Worm (Caenorhabditis elegans): ENCODE measurements around the gene R07G3.7.

ce11 chrII:7636941-7637340, 23.4 kb upstream of the R07G3.7 start:
- TF ChIP-seq ceh-13 (GFP tag; optimal IDR thresholded peaks at IDR 0.05) (no peak), pes-1 (GFP tag; IDR thresholded peaks at IDR 0.05) (no peak), tra-4 (tag; optimal IDR thresholded peaks at IDR 0.05) (no peak), ama-1 (optimal IDR thresholded peaks at IDR 0.05) (no peak), aly-1 (tag; optimal IDR thresholded peaks at IDR 0.05) (no peak), hmg-4 (GFP tag; optimal IDR thresholded peaks at IDR 0.05) (no peak), sea-1 (GFP tag; conservative IDR thresholded peaks at IDR 0.05) (no peak), hnd-1 (tag; optimal IDR thresholded peaks at IDR 0.05) (no peak), hmbx-1 (tag; optimal IDR thresholded peaks at IDR 0.05) (no peak), F13C5.2 (tag; optimal IDR thresholded peaks at IDR 0.05) (no peak), scrt-1 (GFP tag; IDR thresholded peaks at IDR 0.05) (no peak), B0310.2 (tag; optimal IDR thresholded peaks at IDR 0.05) (no peak), ets-7 (tag; optimal IDR thresholded peaks at IDR 0.05) (no peak), tbx-37 (GFP tag; conservative IDR thresholded peaks at IDR 0.05) (no peak)
